Fruit fly (Drosophila melanogaster): ENCODE results near the gene CG15036.

DNA sequence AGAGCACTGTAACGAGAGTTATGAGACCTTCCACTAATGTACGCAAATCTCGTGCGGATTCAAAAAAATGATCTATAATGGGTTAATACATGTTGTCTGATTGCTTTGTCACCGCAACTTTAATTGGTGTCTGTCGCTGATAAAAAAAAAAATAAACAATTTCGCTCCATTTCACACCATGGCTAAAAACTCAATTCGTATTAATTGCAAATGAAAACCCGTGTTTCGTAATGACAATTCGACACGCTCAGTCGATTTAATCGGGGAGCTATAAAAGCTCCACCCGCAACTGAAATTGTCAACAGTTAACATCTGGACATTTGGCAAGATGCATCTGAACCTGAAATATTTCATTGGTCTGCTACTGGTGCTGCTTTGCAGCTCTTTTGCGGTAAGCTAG, 27.3 kb upstream of the CG15036 start, which contains the start of gene CG11368:
- TF ChIP-seq rn (GFP tag; IDR thresholded peaks at IDR 0.05): no peak
- no peak for TF ChIP-seq EcR (GFP tag; optimal IDR thresholded peaks at IDR 0.05)
- TF ChIP-seq Pif1B (GFP tag; optimal IDR thresholded peaks at IDR 0.05): no peak
- TF ChIP-seq CG4496 (GFP tag; IDR thresholded peaks at IDR 0.05): no peak
- TF ChIP-seq Ets98B (GFP tag; IDR thresholded peaks at IDR 0.05): no peak
